Fruit fly (Drosophila melanogaster): Measurements from ENCODE around the gene fu.
A peak's percentile ranks its signal among the peaks of the same experiment; 100 is the strongest.

The fu gene

DNA sequence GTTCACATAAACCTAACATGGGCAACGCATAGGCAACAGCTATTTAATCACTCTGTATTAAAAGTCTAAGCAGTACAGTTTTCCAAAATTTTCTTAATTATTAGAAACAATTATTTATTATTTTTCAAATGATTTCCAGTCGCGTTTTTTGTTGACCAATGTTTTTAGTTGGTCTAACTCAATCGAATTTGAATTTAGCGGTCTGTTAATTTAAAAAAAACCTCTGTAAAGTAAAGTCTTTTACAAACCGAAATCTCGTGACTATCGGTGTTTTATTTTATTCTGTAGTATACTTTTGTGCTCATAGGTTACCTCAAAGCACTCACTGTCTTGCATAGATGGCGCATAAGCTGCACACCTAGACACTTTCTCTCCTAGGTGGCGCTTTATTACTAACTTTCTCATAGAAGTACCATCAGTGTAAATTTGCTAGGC lies 22.4 kb upstream of the fu start (continued):
- no peak for TF ChIP-seq gsb (GFP tag; IDR thresholded peaks at IDR 0.05)
- no peak for TF ChIP-seq fru (optimal IDR thresholded peaks at IDR 0.05)
- no peak for TF ChIP-seq sc (optimal IDR thresholded peaks at IDR 0.05)
- no peak for TF ChIP-seq sc (GFP tag; optimal IDR thresholded peaks at IDR 0.05)
- peak; percentile 14; the same call in 1 of the 2 replicates for TF ChIP-seq ato (GFP tag; IDR thresholded peaks at IDR 0.05; ENCODE audit: partially characterized antibody)
- TF ChIP-seq CHES-1-like (GFP tag; optimal IDR thresholded peaks at IDR 0.05): no peak
- TF ChIP-seq her (GFP tag; optimal IDR thresholded peaks at IDR 0.05): peak; percentile 24
- TF ChIP-seq sd (tag; optimal IDR thresholded peaks at IDR 0.05): no peak
- TF ChIP-seq ERR (GFP tag; optimal IDR thresholded peaks at IDR 0.05): peak; percentile 29
- no peak for TF ChIP-seq CG11560 (tag; IDR thresholded peaks at IDR 0.05)
- TF ChIP-seq CG4707 (GFP tag; optimal IDR thresholded peaks at IDR 0.05): no peak
- no peak for TF ChIP-seq CG17385 (GFP tag; optimal IDR thresholded peaks at IDR 0.05)
- peak; percentile 50 for TF ChIP-seq Ets65A (GFP tag)
- no peak for TF ChIP-seq CG6683 (GFP tag; optimal IDR thresholded peaks at IDR 0.05)
- no peak for TF ChIP-seq Trl (optimal IDR thresholded peaks at IDR 0.05)
- peak; percentile 48 for TF ChIP-seq Trl (GFP tag; optimal IDR thresholded peaks at IDR 0.05)
- TF ChIP-seq cg (GFP tag; optimal IDR thresholded peaks at IDR 0.05): no peak
- no peak for TF ChIP-seq MESR4 (GFP tag; optimal IDR thresholded peaks at IDR 0.05)
- TF ChIP-seq NK7.1 (GFP tag; optimal IDR thresholded peaks at IDR 0.05): no peak
- TF ChIP-seq ci (GFP tag; IDR thresholded peaks at IDR 0.05): no peak
- TF ChIP-seq CG33557 (GFP tag; optimal IDR thresholded peaks at IDR 0.05): no peak
- peak; percentile 35 to 53 for TF ChIP-seq Pdp1 (GFP tag; optimal IDR thresholded peaks at IDR 0.05)
- TF ChIP-seq sna (GFP tag; IDR thresholded peaks at IDR 0.05; ENCODE audit: partially characterized antibody): 0 out of 2 replicates have a peak, but pooled peaks have one; percentile 60
- no peak for TF ChIP-seq GATAe (GFP tag; conservative IDR thresholded peaks at IDR 0.05)
- TF ChIP-seq CG18764 (GFP tag; optimal IDR thresholded peaks at IDR 0.05): no peak
- no peak for TF ChIP-seq klu (GFP tag; IDR thresholded peaks at IDR 0.05)
- TF ChIP-seq en (GFP tag; optimal IDR thresholded peaks at IDR 0.05): peak; percentile 19
- TF ChIP-seq CG34376 (GFP tag; optimal IDR thresholded peaks at IDR 0.05): no peak
- no peak for TF ChIP-seq gsb-n (tag; optimal IDR thresholded peaks at IDR 0.05)
- TF ChIP-seq CG3163 (GFP tag; optimal IDR thresholded peaks at IDR 0.05): peak; percentile 34
- peak; percentile 20 for TF ChIP-seq Dip3 (GFP tag; optimal IDR thresholded peaks at IDR 0.05)
- peak; percentile 6 for TF ChIP-seq bbx (GFP tag; IDR thresholded peaks at IDR 0.05; ENCODE audit: partially characterized antibody)
- no peak for TF ChIP-seq Elba2 (GFP tag; optimal IDR thresholded peaks at IDR 0.05)
- peak; percentile 85; the same call in 3 of the 4 replicates for TF ChIP-seq Dll (GFP tag; IDR thresholded peaks at IDR 0.05; ENCODE audit: partially characterized antibody)
- TF ChIP-seq CG11695 (GFP tag; IDR thresholded peaks at IDR 0.05): no peak
- TF ChIP-seq hb (GFP tag; IDR thresholded peaks at IDR 0.05; ENCODE audit: partially characterized antibody): no peak
- TF ChIP-seq CG10565 (GFP tag; optimal IDR thresholded peaks at IDR 0.05): no peak
- TF ChIP-seq CG4360 (GFP tag; IDR thresholded peaks at IDR 0.05): no peak
- no peak for TF ChIP-seq scrt (GFP tag; optimal IDR thresholded peaks at IDR 0.05)
- no peak for TF ChIP-seq CG43689 (GFP tag; IDR thresholded peaks at IDR 0.05)
- TF ChIP-seq tna (GFP tag; IDR thresholded peaks at IDR 0.05; ENCODE audit: partially characterized antibody): no peak
- no peak for TF ChIP-seq ara (GFP tag; IDR thresholded peaks at IDR 0.05)
- TF ChIP-seq shn (GFP tag; optimal IDR thresholded peaks at IDR 0.05): peak; percentile 33
- TF ChIP-seq ham (GFP tag; IDR thresholded peaks at IDR 0.05): no peak
- TF ChIP-seq CG13287 (GFP tag; IDR thresholded peaks at IDR 0.05; ENCODE audit: partially characterized antibody): peak; percentile 80
- no peak for TF ChIP-seq al (GFP tag; IDR thresholded peaks at IDR 0.05)
- no peak for TF ChIP-seq jing (GFP tag; optimal IDR thresholded peaks at IDR 0.05)
- TF ChIP-seq CrebB (tag; optimal IDR thresholded peaks at IDR 0.05): no peak
- no peak for TF ChIP-seq row (GFP tag; IDR thresholded peaks at IDR 0.05)
- peak; percentile 69 for TF ChIP-seq sens (GFP tag)
- TF ChIP-seq CG6175 (GFP tag; IDR thresholded peaks at IDR 0.05): no peak
- TF ChIP-seq nmo (GFP tag; optimal IDR thresholded peaks at IDR 0.05): peak; percentile 27
- no peak for TF ChIP-seq z (GFP tag; IDR thresholded peaks at IDR 0.05)
